Worm (Caenorhabditis elegans): ENCODE results near the gene hot-2.

Gene hot-2

DNA sequence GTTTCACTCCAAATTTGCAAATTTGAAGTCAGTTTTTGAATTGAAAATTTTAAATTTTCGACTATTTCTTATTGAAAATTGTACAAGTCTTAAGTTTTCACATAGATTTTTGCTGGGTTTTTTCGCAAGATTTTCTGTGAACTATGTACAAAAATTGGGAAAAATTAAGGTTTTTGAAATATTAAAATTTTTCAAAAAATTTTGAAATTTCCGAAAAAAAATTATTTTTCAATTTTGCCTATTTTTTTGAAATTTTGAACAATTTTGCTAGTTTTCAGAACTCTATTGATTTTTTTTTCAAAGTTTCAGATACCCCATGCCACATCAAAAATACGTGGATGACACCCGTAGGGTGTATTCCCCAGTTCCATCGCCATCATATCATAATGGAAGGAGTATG lies 20.8 kb upstream of the hot-2 start, which contains the start of gene tsp-13:
TSS of gene tsp-13 (plus strand) at position 301 of the 400 bp plus-strand sequence.
- no peak for TF ChIP-seq fos-1 (tag; optimal IDR thresholded peaks at IDR 0.05)
- TF ChIP-seq fkh-4 (tag; optimal IDR thresholded peaks at IDR 0.05; ENCODE audit: borderline replicate concordance): no peak
- no peak for TF ChIP-seq aly-2 (tag; optimal IDR thresholded peaks at IDR 0.05)
- TF ChIP-seq aha-1 (tag; optimal IDR thresholded peaks at IDR 0.05): no peak
- TF ChIP-seq hpl-2 (GFP tag; optimal IDR thresholded peaks at IDR 0.05): no peak
- no peak for TF ChIP-seq nhr-71 (tag; optimal IDR thresholded peaks at IDR 0.05)
- TF ChIP-seq zag-1 (tag; optimal IDR thresholded peaks at IDR 0.05): no peak
- TF ChIP-seq ets-5 (GFP tag; IDR thresholded peaks at IDR 0.05): no peak
- no peak for TF ChIP-seq Y116A8C.19 (tag; optimal IDR thresholded peaks at IDR 0.05; ENCODE audit: borderline replicate concordance)
- no peak for TF ChIP-seq vab-15 (tag; optimal IDR thresholded peaks at IDR 0.05)
- TF ChIP-seq blmp-1 (tag; optimal IDR thresholded peaks at IDR 0.05): no peak

DNA sequence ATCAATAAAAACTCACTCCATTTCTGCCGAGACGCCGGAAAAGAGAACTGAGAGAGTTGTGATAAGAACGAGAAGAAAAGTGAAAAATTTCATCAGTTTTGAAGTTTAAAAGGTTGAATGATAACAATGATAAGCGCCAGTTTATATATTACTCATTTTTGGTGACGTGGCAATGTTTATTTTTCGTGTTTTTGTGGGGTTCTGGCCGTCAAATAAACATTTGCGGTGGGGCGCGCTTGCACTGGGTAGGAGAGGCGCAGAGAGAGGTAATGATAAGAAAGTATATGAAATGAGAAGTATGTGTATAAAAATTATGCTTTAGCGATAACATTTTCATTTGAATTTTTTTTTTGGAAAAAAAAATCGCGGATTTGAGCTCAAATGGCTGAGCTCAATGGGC lies 15.9 kb upstream of the hot-2 start, which contains the start of gene Y39B6A.5:
TSS of gene Y39B6A.5 (minus strand) at position 214 of the 400 bp plus-strand sequence.
- TF ChIP-seq ztf-11 (tag; optimal IDR thresholded peaks at IDR 0.05) (no peak), nhr-90 (tag; optimal IDR thresholded peaks at IDR 0.05; ENCODE audit: poor library complexity) (peak; percentile 71), zag-1 (tag; optimal IDR thresholded peaks at IDR 0.05) (no peak), nhr-47 (tag; optimal IDR thresholded peaks at IDR 0.05) (no peak), irx-1 (tag; optimal IDR thresholded peaks at IDR 0.05) (peak; percentile 37), lir-3 (tag; optimal IDR thresholded peaks at IDR 0.05; ENCODE audit: poor library complexity) (no peak), nhr-20 (tag; optimal IDR thresholded peaks at IDR 0.05) (peak; percentile 69), blmp-1 (tag; optimal IDR thresholded peaks at IDR 0.05) (peak; percentile 19), efl-1 (optimal IDR thresholded peaks at IDR 0.05) (no peak), efl-1 (GFP tag; optimal IDR thresholded peaks at IDR 0.05 in 1 of 2) (peak; percentile 1 to 38), tlp-1 (tag; optimal IDR thresholded peaks at IDR 0.05) (peak; percentile 54), lin-35 (GFP tag; optimal IDR thresholded peaks at IDR 0.05) (peak in 1 of 2 experiments; percentile 69), hpl-2 (GFP tag; optimal IDR thresholded peaks at IDR 0.05) (peak; percentile 25), nhr-77 (tag; optimal IDR thresholded peaks at IDR 0.05) (peak; percentile 23), jun-1 (tag; optimal IDR thresholded peaks at IDR 0.05) (peak; percentile 79), nhr-76 (tag; optimal IDR thresholded peaks at IDR 0.05) (no peak), lin-14 (GFP tag; optimal IDR thresholded peaks at IDR 0.05) (peak; percentile 61), dpl-1 (GFP tag; optimal IDR thresholded peaks at IDR 0.05) (peak in 1 of 3 experiments; percentile 20), mep-1 (tag; optimal IDR thresholded peaks at IDR 0.05) (no peak), nhr-71 (tag; optimal IDR thresholded peaks at IDR 0.05) (peak; percentile 64), elt-2 (tag; optimal IDR thresholded peaks at IDR 0.05) (peak; percentile 100), pqm-1 (tag; optimal IDR thresholded peaks at IDR 0.05) (peak; percentile 82), pax-3 (tag; optimal IDR thresholded peaks at IDR 0.05) (peak; percentile 80), nhr-28 (tag; optimal IDR thresholded peaks at IDR 0.05) (no peak), ztf-4 (tag; optimal IDR thresholded peaks at IDR 0.05) (no peak), mdl-1 (tag; optimal IDR thresholded peaks at IDR 0.05) (peak in 1 of 2 experiments; percentile 57), lin-39 (tag; optimal IDR thresholded peaks at IDR 0.05) (no peak), elt-3 (tag; optimal IDR thresholded peaks at IDR 0.05) (peak in 1 of 6 experiments; percentile 53), nhr-19 (GFP tag; conservative IDR thresholded peaks at IDR 0.05) (peak; percentile 51), lsy-2 (tag; optimal IDR thresholded peaks at IDR 0.05) (peak; percentile 4 to 25), aly-2 (tag; optimal IDR thresholded peaks at IDR 0.05) (no peak), skn-1 (tag; optimal IDR thresholded peaks at IDR 0.05) (peak; percentile 0), swsn-7 (tag; optimal IDR thresholded peaks at IDR 0.05) (peak; percentile 14)

DNA sequence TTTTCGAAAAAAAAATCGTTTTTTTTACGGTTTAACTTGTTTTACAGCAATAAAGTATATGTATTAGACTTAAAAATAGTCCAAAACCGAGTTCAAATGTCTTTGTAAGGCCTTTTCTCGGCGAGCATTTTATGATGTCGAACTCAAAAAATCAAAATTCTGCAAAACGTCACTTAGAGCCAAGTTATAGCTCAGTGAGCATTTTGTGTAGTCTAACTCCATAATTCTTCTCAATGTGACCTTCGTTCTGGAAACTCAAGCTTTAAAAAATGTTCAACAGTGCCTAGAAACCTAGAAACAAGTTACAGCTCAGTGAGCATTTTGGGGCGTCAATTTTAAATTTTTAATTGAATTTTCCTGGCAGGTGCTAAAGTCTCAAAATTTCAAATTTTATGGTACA lies 1.2 kb downstream of the hot-2 start:
- no peak for TF ChIP-seq nhr-28 (tag; optimal IDR thresholded peaks at IDR 0.05)
- no peak for TF ChIP-seq blmp-1 (tag; optimal IDR thresholded peaks at IDR 0.05)
- no peak for TF ChIP-seq nhr-85 (tag)
- no peak for TF ChIP-seq unc-98 (GFP tag; IDR thresholded peaks at IDR 0.05)
- no peak for TF ChIP-seq sox-4 (tag; optimal IDR thresholded peaks at IDR 0.05)
- no peak for TF ChIP-seq skn-1 (tag; optimal IDR thresholded peaks at IDR 0.05)
- TF ChIP-seq F16B12.6 (tag; optimal IDR thresholded peaks at IDR 0.05): no peak
- no peak for TF ChIP-seq pqm-1 (tag; optimal IDR thresholded peaks at IDR 0.05)
- TF ChIP-seq unc-62 (GFP tag; optimal IDR thresholded peaks at IDR 0.05): no peak
- TF ChIP-seq ama-1 (optimal IDR thresholded peaks at IDR 0.05): no peak
- TF ChIP-seq isw-1 (GFP tag; IDR thresholded peaks at IDR 0.05): no peak
- no peak for TF ChIP-seq nhr-77 (tag; optimal IDR thresholded peaks at IDR 0.05)
- TF ChIP-seq hpl-2 (GFP tag; optimal IDR thresholded peaks at IDR 0.05): no peak
- no peak for TF ChIP-seq egl-13 (tag; optimal IDR thresholded peaks at IDR 0.05)
- TF ChIP-seq vab-15 (tag; optimal IDR thresholded peaks at IDR 0.05): no peak
